Fruit fly (Drosophila melanogaster): ENCODE data around the gene sgg.

The sgg gene

dm6 chrX:2588415-2589411 lies 45.0 kb upstream of the sgg start, which contains the start of gene egh (continued):
- no peak for TF ChIP-seq CG6272 (GFP tag; IDR thresholded peaks at IDR 0.05)

DNA sequence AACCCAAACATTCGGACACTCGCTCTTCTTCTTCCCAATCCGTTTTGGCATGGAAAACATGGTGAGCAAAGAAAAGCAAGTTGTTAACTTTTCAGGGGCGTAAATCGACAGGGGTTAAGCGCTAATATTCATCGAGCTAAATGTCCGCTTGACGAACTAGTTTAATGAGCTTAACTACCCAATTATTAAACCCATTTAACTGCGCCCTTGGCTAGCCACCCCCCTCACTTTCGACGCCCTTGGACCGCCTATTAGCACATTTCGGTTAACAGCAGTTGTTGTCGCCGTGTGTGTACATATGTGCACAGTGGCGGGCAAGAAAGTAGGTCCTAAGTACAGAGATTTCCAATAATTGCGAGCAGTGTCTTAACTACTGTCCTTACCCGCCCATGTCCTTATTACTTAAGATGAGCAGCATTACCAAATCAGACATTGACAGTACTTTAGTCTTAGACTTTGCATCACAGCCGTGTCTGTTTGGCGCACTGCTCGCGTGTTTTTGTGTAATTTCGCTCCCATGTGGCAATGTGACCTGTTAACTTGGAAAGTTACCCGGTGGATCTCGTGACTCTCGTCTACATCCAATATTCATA lies 44.2 kb upstream of the sgg start:
- TF ChIP-seq CG18619 (GFP tag; optimal IDR thresholded peaks at IDR 0.05) (peak; percentile 90), CG10321 (GFP tag; IDR thresholded peaks at IDR 0.05) (0 out of 2 replicates have a peak, but pooled peaks have one; percentile 18), Fer2 (tag; optimal IDR thresholded peaks at IDR 0.05) (peak; percentile 70), CG9727 (GFP tag; optimal IDR thresholded peaks at IDR 0.05) (peak; percentile 89), Dip3 (GFP tag; optimal IDR thresholded peaks at IDR 0.05) (peak; percentile 96), danr (GFP tag; IDR thresholded peaks at IDR 0.05) (peak; percentile 79), CG11085 (GFP tag; IDR thresholded peaks at IDR 0.05) (peak; percentile 95), dpn (GFP tag; optimal IDR thresholded peaks at IDR 0.05) (peak; percentile 94 to 95), tap (tag; optimal IDR thresholded peaks at IDR 0.05) (peak; percentile 71), Stat92E (GFP tag; optimal IDR thresholded peaks at IDR 0.05) (no peak), salm (tag; optimal IDR thresholded peaks at IDR 0.05) (peak; percentile 73), CG12769 (tag; optimal IDR thresholded peaks at IDR 0.05) (peak; percentile 99), CG10959 (GFP tag; IDR thresholded peaks at IDR 0.05) (peak; percentile 47; the same call in 1 of the 2 replicates), chinmo (GFP tag; IDR thresholded peaks at IDR 0.05; ENCODE audit: partially characterized antibody) (no peak), row (GFP tag; IDR thresholded peaks at IDR 0.05) (peak; percentile 91), lab (GFP tag; optimal IDR thresholded peaks at IDR 0.05) (peak; percentile 97), wek (GFP tag; optimal IDR thresholded peaks at IDR 0.05) (peak; percentile 61), esg (GFP tag; conservative IDR thresholded peaks at IDR 0.05) (peak; percentile 83), CG14014 (GFP tag; IDR thresholded peaks at IDR 0.05) (peak; percentile 95), CG15011 (GFP tag; optimal IDR thresholded peaks at IDR 0.05) (peak; percentile 82), HLH4C (GFP tag; IDR thresholded peaks at IDR 0.05; ENCODE audit: partially characterized antibody) (no peak), bbx (GFP tag; IDR thresholded peaks at IDR 0.05; ENCODE audit: partially characterized antibody) (no peak), CG4820 (GFP tag; optimal IDR thresholded peaks at IDR 0.05) (peak; percentile 75), Scr (GFP tag; IDR thresholded peaks at IDR 0.05; ENCODE audit: partially characterized antibody) (no peak), Deaf1 (tag; optimal IDR thresholded peaks at IDR 0.05) (peak; percentile 57), NfI (GFP tag; optimal IDR thresholded peaks at IDR 0.05) (peak; percentile 92), ERR (GFP tag; optimal IDR thresholded peaks at IDR 0.05) (peak; percentile 91), CG17328 (GFP tag; IDR thresholded peaks at IDR 0.05) (peak; percentile 90), tio (GFP tag; optimal IDR thresholded peaks at IDR 0.05) (peak; percentile 90), CG12071 (GFP tag; optimal IDR thresholded peaks at IDR 0.05) (peak; percentile 90), H15 (GFP tag; IDR thresholded peaks at IDR 0.05) (peak; percentile 93), Blimp-1 (GFP tag; optimal IDR thresholded peaks at IDR 0.05) (peak; percentile 72), Awh (GFP tag; IDR thresholded peaks at IDR 0.05) (peak; percentile 89), CG7987 (GFP tag; optimal IDR thresholded peaks at IDR 0.05) (peak; percentile 87), CG1603 (tag; optimal IDR thresholded peaks at IDR 0.05) (peak; percentile 93), Six4 (GFP tag; optimal IDR thresholded peaks at IDR 0.05) (peak; percentile 76), CG10274 (GFP tag; optimal IDR thresholded peaks at IDR 0.05) (peak; percentile 81), tin (GFP tag; optimal IDR thresholded peaks at IDR 0.05) (peak; percentile 86), fd96Cb (tag; optimal IDR thresholded peaks at IDR 0.05) (peak; percentile 82), CG12744 (GFP tag; optimal IDR thresholded peaks at IDR 0.05) (peak; percentile 89), dan (GFP tag; IDR thresholded peaks at IDR 0.05) (peak; percentile 76), prd (optimal IDR thresholded peaks at IDR 0.05) (no peak), prd (GFP tag; IDR thresholded peaks at IDR 0.05) (peak; percentile 96), fd102C (GFP tag; optimal IDR thresholded peaks at IDR 0.05) (no peak)

All from whole organism, embryonic.